Fruit fly (Drosophila melanogaster) whole organism, embryonic: ENCODE data around the gene Spn38F.
A peak's percentile ranks its signal among the peaks of the same experiment; 100 is the strongest.

Experiments
- Awh ChIP-seq: fragments of 200-800 bp; sonication (Bioruptor generic); IDR thresholded peaks from 2 replicates; pipeline ENCODE4, ENCODE4 v1.3.6; 2022; ENCODE audit warnings: missing biosample characterization, missing genetic modification characterization
- B-H2 ChIP-seq: fragments of 200-800 bp; sonication (Bioruptor generic); optimal IDR thresholded peaks from 2 replicates; lab custom pipeline; 2018; ENCODE audit warnings: missing biosample characterization, mild to moderate bottlenecking, missing genetic modification characterization
- BtbVII ChIP-seq: fragments of 200-800 bp; sonication (Bioruptor generic); optimal IDR thresholded peaks from 3 replicates; lab custom pipeline; 2017; ENCODE audit warnings: missing biosample characterization, mild to moderate bottlenecking, missing genetic modification characterization
- CG10147 ChIP-seq: fragments of 200-800 bp; sonication (Bioruptor generic); optimal IDR thresholded peaks from 2 replicates; lab custom pipeline; 2019; ENCODE audit warnings: missing biosample characterization, mild to moderate bottlenecking, missing genetic modification characterization, moderate library complexity
- CG10366 ChIP-seq: fragments of 200-800 bp; sonication (Bioruptor generic); IDR thresholded peaks from 2 replicates; pipeline ENCODE4 v1.3.6; 2022; ENCODE audit warnings: missing biosample characterization, missing genetic modification characterization
- CG10431 ChIP-seq: fragments of 200-800 bp; sonication (Bioruptor generic); optimal IDR thresholded peaks from 3 replicates; lab custom pipeline; 2018; ENCODE audit warnings: missing biosample characterization, mild to moderate bottlenecking, missing genetic modification characterization
- CG12744 ChIP-seq: fragments of 200-800 bp; sonication (Bioruptor generic); optimal IDR thresholded peaks from 2 replicates; lab custom pipeline; 2016; ENCODE audit warnings: missing biosample characterization, missing genetic modification characterization
- CG13287 ChIP-seq: fragments of 200-800 bp; sonication (Bioruptor generic); IDR thresholded peaks from 2 replicates; pipeline ENCODE4 v1.3.6; 2022; ENCODE audit warnings: missing biosample characterization, missing genetic modification characterization; ENCODE audit not compliant: partially characterized antibody
- CG13296 ChIP-seq: fragments of 200-800 bp; sonication (Bioruptor generic); optimal IDR thresholded peaks from 3 replicates; lab custom pipeline; 2018; ENCODE audit warnings: missing biosample characterization, mild to moderate bottlenecking, missing genetic modification characterization
- CG15073 ChIP-seq: fragments of 200-800 bp; sonication (Bioruptor generic); optimal IDR thresholded peaks from 2 replicates; lab custom pipeline; 2016; ENCODE audit warnings: missing biosample characterization, missing genetic modification characterization
- CG15269 ChIP-seq: fragments of 200-800 bp; sonication (Bioruptor generic); optimal IDR thresholded peaks from 2 replicates; lab custom pipeline; 2018; ENCODE audit warnings: missing biosample characterization, mild to moderate bottlenecking, missing genetic modification characterization, moderate library complexity
- CG15514 ChIP-seq: fragments of 200-800 bp; sonication (Bioruptor generic); optimal IDR thresholded peaks from 3 replicates; lab custom pipeline; 2017; ENCODE audit warnings: missing biosample characterization, missing genetic modification characterization, mild to moderate bottlenecking, moderate library complexity, missing genetic modification reagents
- CG1602 ChIP-seq: fragments of 200-800 bp; sonication (Bioruptor generic); optimal IDR thresholded peaks from 3 replicates; lab custom pipeline; 2016; ENCODE audit warnings: missing biosample characterization, missing genetic modification characterization
- CG18764 ChIP-seq: fragments of 200-800 bp; sonication (Bioruptor generic); optimal IDR thresholded peaks from 3 replicates; lab custom pipeline; 2016; ENCODE audit warnings: missing biosample characterization, missing genetic modification characterization
- CG2120 ChIP-seq: fragments of 200-800 bp; sonication (Bioruptor generic); optimal IDR thresholded peaks from 3 replicates; lab custom pipeline; 2016; ENCODE audit warnings: missing biosample characterization, missing genetic modification characterization
- CG31224 ChIP-seq: fragments of 200-800 bp; sonication (Bioruptor generic); IDR thresholded peaks from 2 replicates; pipeline ENCODE4 v1.3.6; 2022; ENCODE audit warnings: missing biosample characterization, missing genetic modification characterization
- CG33213 ChIP-seq: fragments of 200-800 bp; sonication (Bioruptor generic); optimal IDR thresholded peaks from 3 replicates; lab custom pipeline; 2016; ENCODE audit warnings: missing biosample characterization, missing genetic modification characterization
- CG34224 ChIP-seq: fragments of 200-800 bp; sonication (Bioruptor generic); IDR thresholded peaks from 3 replicates; pipeline ENCODE4 v1.3.6; 2022; ENCODE audit warnings: missing biosample characterization, missing genetic modification characterization; ENCODE audit not compliant: partially characterized antibody
- CG3847 ChIP-seq: fragments of 200-800 bp; sonication (Bioruptor generic); IDR thresholded peaks from 2 replicates; pipeline ENCODE4 v1.3.6; 2022; ENCODE audit warnings: missing biosample characterization, missing genetic modification characterization
- CG4707 ChIP-seq: fragments of 200-800 bp; sonication (Bioruptor generic); optimal IDR thresholded peaks from 2 replicates; lab custom pipeline; 2018; ENCODE audit warnings: missing biosample characterization, mild to moderate bottlenecking, missing genetic modification characterization, moderate library complexity
- CG8765 ChIP-seq: fragments of 200-800 bp; sonication (Bioruptor generic); IDR thresholded peaks from 2 replicates; pipeline ENCODE4 v1.3.6; 2022; ENCODE audit warnings: missing biosample characterization, missing genetic modification characterization
- CG8944 ChIP-seq: fragments of 200-800 bp; sonication (Bioruptor generic); optimal IDR thresholded peaks from 3 replicates; lab custom pipeline; 2016; ENCODE audit warnings: missing biosample characterization, missing genetic modification characterization
- Drgx ChIP-seq: fragments of 200-800 bp; sonication (Bioruptor generic); IDR thresholded peaks from 2 replicates; pipeline ENCODE4 v1.3.6; 2022; ENCODE audit warnings: missing biosample characterization, missing genetic modification characterization
- Ets97D ChIP-seq: fragments of 200-800 bp; sonication (Bioruptor generic); optimal IDR thresholded peaks from 3 replicates; lab custom pipeline; 2016; ENCODE audit warnings: missing biosample characterization, missing genetic modification characterization
- Fer2 ChIP-seq: fragments of 200-800 bp; sonication (Bioruptor generic); optimal IDR thresholded peaks from 2 replicates; lab custom pipeline; 2018; ENCODE audit warnings: missing biosample characterization, mild to moderate bottlenecking, missing genetic modification characterization, moderate library complexity
- HLH4C ChIP-seq: fragments of 200-800 bp; sonication (Bioruptor generic); IDR thresholded peaks from 3 replicates; pipeline ENCODE4 v1.3.6; 2022; ENCODE audit warnings: missing biosample characterization, missing genetic modification characterization; ENCODE audit not compliant: partially characterized antibody
- Hey ChIP-seq: fragments of 200-800 bp; sonication (Bioruptor generic); optimal IDR thresholded peaks from 3 replicates; lab custom pipeline; 2018; ENCODE audit warnings: missing biosample characterization, mild to moderate bottlenecking, missing genetic modification characterization
- HmgD ChIP-seq: fragments of 200-800 bp; sonication (Bioruptor generic); optimal IDR thresholded peaks from 3 replicates; lab custom pipeline; 2016; ENCODE audit warnings: missing biosample characterization, missing genetic modification characterization
- Hmr ChIP-seq: fragments of 200-800 bp; sonication (Bioruptor generic); optimal IDR thresholded peaks from 3 replicates; lab custom pipeline; 2017; ENCODE audit warnings: mild to moderate bottlenecking, missing biosample characterization, missing genetic modification reagents, missing genetic modification characterization
- MTF-1 ChIP-seq: fragments of 200-800 bp; sonication (Bioruptor generic); optimal IDR thresholded peaks from 2 replicates; lab custom pipeline; 2018; ENCODE audit warnings: missing biosample characterization, mild to moderate bottlenecking, missing genetic modification characterization, borderline replicate concordance
- Med ChIP-seq: fragments of 200-800 bp; sonication (Bioruptor generic); peaks from one replicate; lab custom pipeline; 2016; ENCODE audit warnings: missing biosample characterization, missing genetic modification characterization, mild to moderate bottlenecking, inconsistent platforms, moderate library complexity
- Pdp1 ChIP-seq, 2 experiments: fragments of 200-800 bp; sonication (Bioruptor generic); optimal IDR thresholded peaks; 3 replicates each; lab custom pipeline; 2016; ENCODE audit warnings: missing biosample characterization in 2 of 2, missing genetic modification characterization in 2 of 2, mild to moderate bottlenecking in 1 of 2, moderate library complexity in 1 of 2
- Rfx ChIP-seq: fragments of 200-800 bp; sonication (Bioruptor generic); IDR thresholded peaks from 2 replicates; pipeline ENCODE4 v1.3.6; 2022; ENCODE audit warnings: missing biosample characterization, missing genetic modification characterization
- Scr ChIP-seq: fragments of 200-800 bp; sonication (Bioruptor generic); IDR thresholded peaks from 2 replicates; pipeline ENCODE4 v1.3.6; 2022; ENCODE audit warnings: missing biosample characterization, missing genetic modification characterization; ENCODE audit not compliant: partially characterized antibody
- Xbp1 ChIP-seq: fragments of 200-800 bp; sonication (Bioruptor generic); optimal IDR thresholded peaks from 3 replicates; lab custom pipeline; 2016; ENCODE audit warnings: missing biosample characterization, mild to moderate bottlenecking, missing genetic modification characterization
- cwo ChIP-seq: fragments of 200-800 bp; sonication (Bioruptor generic); optimal IDR thresholded peaks from 3 replicates; lab custom pipeline; 2017; ENCODE audit warnings: missing biosample characterization, missing genetic modification characterization, mild to moderate bottlenecking, moderate library complexity, missing genetic modification reagents
- dati ChIP-seq: fragments of 200-800 bp; sonication (Bioruptor generic); IDR thresholded peaks from 2 replicates; pipeline ENCODE4 v1.3.6; 2022; ENCODE audit warnings: missing biosample characterization, missing genetic modification characterization
- disco-r ChIP-seq: fragments of 200-800 bp; sonication (Bioruptor generic); optimal IDR thresholded peaks from 2 replicates; lab custom pipeline; 2016; ENCODE audit warnings: missing biosample characterization, missing genetic modification characterization
- exex ChIP-seq: fragments of 200-800 bp; sonication (Bioruptor generic); optimal IDR thresholded peaks from 4 replicates; lab custom pipeline; 2018; ENCODE audit warnings: missing biosample characterization, mild to moderate bottlenecking, missing genetic modification characterization, moderate library complexity
- gcm2 ChIP-seq: fragments of 200-800 bp; sonication (Bioruptor generic); optimal IDR thresholded peaks from 2 replicates; lab custom pipeline; 2016; ENCODE audit warnings: missing biosample characterization, missing genetic modification characterization
- klu ChIP-seq: fragments of 200-800 bp; sonication (Bioruptor generic); IDR thresholded peaks from 2 replicates; pipeline ENCODE4 v1.3.6; 2022; ENCODE audit warnings: missing biosample characterization, missing genetic modification characterization
- kni ChIP-seq: fragments of 200-800 bp; sonication (Bioruptor generic); optimal IDR thresholded peaks from 3 replicates; lab custom pipeline; 2017; ENCODE audit warnings: mild to moderate bottlenecking, missing biosample characterization, missing genetic modification reagents, missing genetic modification characterization
- pho ChIP-seq: fragments of 200-800 bp; sonication (Bioruptor generic); optimal IDR thresholded peaks from 2 replicates; lab custom pipeline; 2016; ENCODE audit warnings: missing biosample characterization, missing genetic modification characterization
- ro ChIP-seq: fragments of 200-800 bp; sonication (Bioruptor generic); IDR thresholded peaks from 2 replicates; pipeline ENCODE4 v1.3.6; 2022; ENCODE audit warnings: missing biosample characterization, missing genetic modification characterization
- slbo ChIP-seq: fragments of 200-800 bp; sonication (Bioruptor generic); IDR thresholded peaks from 2 replicates; pipeline ENCODE4 v1.3.6; 2022; ENCODE audit warnings: missing biosample characterization, missing genetic modification characterization
- sna ChIP-seq: fragments of 200-800 bp; sonication (Bioruptor generic); IDR thresholded peaks from 2 replicates; pipeline ENCODE4 v1.3.6; 2022; ENCODE audit warnings: missing biosample characterization, missing genetic modification characterization; ENCODE audit not compliant: partially characterized antibody
- tna ChIP-seq: fragments of 200-800 bp; sonication (Bioruptor generic); IDR thresholded peaks from 2 replicates; pipeline ENCODE4 v1.3.6; 2022; ENCODE audit warnings: missing biosample characterization, missing genetic modification characterization; ENCODE audit not compliant: partially characterized antibody
- wor ChIP-seq: fragments of 200-800 bp; sonication (Bioruptor generic); IDR thresholded peaks from 2 replicates; pipeline ENCODE4 v1.3.6; 2022; ENCODE audit warnings: missing biosample characterization, missing genetic modification characterization

The Spn38F gene

dm6 chr2L:20805624-20806339 lies 32.0 kb downstream of the Spn38F start (continued):
- TF ChIP-seq BtbVII (GFP tag; lab: Kevin White, UChicago), result peak; percentile 94
- peak; percentile 91 for TF ChIP-seq klu (GFP tag; lab: Robert Waterston, UW)
- peak; percentile 87 for TF ChIP-seq MTF-1 (GFP tag; lab: Kevin White, UChicago)
- TF ChIP-seq Drgx, result peak; percentile 82
- TF ChIP-seq kni (GFP tag; lab: Kevin White, UChicago), result peak; percentile 5
- peak; percentile 91 for TF ChIP-seq exex (tag; lab: Kevin White, UChicago)
- TF ChIP-seq CG10431 (GFP tag; lab: Kevin White, UChicago), result peak; percentile 77
- TF ChIP-seq wor (GFP tag; lab: Robert Waterston, UW), result peak; percentile 92
- peak; percentile 75 for TF ChIP-seq CG34224 (GFP tag; lab: Robert Waterston, UW)
- TF ChIP-seq HLH4C (GFP tag; lab: Robert Waterston, UW), result peak; percentile 96
- peak; percentile 97 for TF ChIP-seq Hmr (GFP tag; lab: Kevin White, UChicago)
- TF ChIP-seq CG3847, result peak; percentile 95
- peak; percentile 95 for TF ChIP-seq Xbp1
- peak; percentile 36 for TF ChIP-seq disco-r (GFP tag; lab: Kevin White, UChicago)
- peak; percentile 97 for TF ChIP-seq CG15269 (tag; lab: Kevin White, UChicago)
- TF ChIP-seq Ets97D (GFP tag; lab: Kevin White, UChicago), result peak; percentile 48
- TF ChIP-seq CG13296, result peak; percentile 96
- TF ChIP-seq Rfx (GFP tag; lab: Robert Waterston, UW), result peak; percentile 97
- TF ChIP-seq CG18764 (GFP tag; lab: Kevin White, UChicago), result peak; percentile 88
- TF ChIP-seq Pdp1 (GFP tag; optimal IDR thresholded peaks at IDR 0.05; lab: Kevin White, UChicago), result peak; percentile 64 to 83
- peak; percentile 97 for TF ChIP-seq slbo (GFP tag; lab: Robert Waterston, UW)
- peak; percentile 92 for TF ChIP-seq CG15514
- peak; percentile 89 for TF ChIP-seq ro
- TF ChIP-seq CG12744, result peak; percentile 33
- TF ChIP-seq CG1602 (GFP tag; lab: Kevin White, UChicago), result peak; percentile 94
- TF ChIP-seq gcm2 (GFP tag; lab: Kevin White, UChicago), result peak; percentile 83
- TF ChIP-seq CG13287, result peak; percentile 78
- TF ChIP-seq Awh (GFP tag; lab: Robert Waterston, UW), result peak; percentile 93
- TF ChIP-seq CG10366 (GFP tag; lab: Robert Waterston, UW), result peak; percentile 95
- peak; percentile 96 for TF ChIP-seq CG2120 (GFP tag; lab: Kevin White, UChicago)
- peak; percentile 79 for TF ChIP-seq CG4707
- peak; percentile 63 for TF ChIP-seq Hey (tag; lab: Kevin White, UChicago)
- peak; percentile 86 for TF ChIP-seq pho (GFP tag; lab: Kevin White, UChicago)
- peak; percentile 95 for TF ChIP-seq cwo (GFP tag; lab: Kevin White, UChicago)
- TF ChIP-seq CG15073 (GFP tag; lab: Kevin White, UChicago), result peak; percentile 57
- TF ChIP-seq Fer2 (tag; lab: Kevin White, UChicago), result peak; percentile 91
- peak; percentile 92 for TF ChIP-seq CG10147 (GFP tag; lab: Kevin White, UChicago)
- peak; percentile 71 for TF ChIP-seq Scr (GFP tag; lab: Robert Waterston, UW)
- TF ChIP-seq sna (GFP tag; lab: Robert Waterston, UW), result peak; percentile 33; the same call in 1 of the 2 replicates
- peak; percentile 12 for TF ChIP-seq HmgD (GFP tag; lab: Kevin White, UChicago)
- TF ChIP-seq dati (GFP tag; lab: Robert Waterston, UW), result peak; percentile 71
- peak; percentile 88 for TF ChIP-seq CG31224 (GFP tag; lab: Robert Waterston, UW)
- TF ChIP-seq CG8765, result peak; percentile 75
- TF ChIP-seq B-H2, result peak; percentile 81
- TF ChIP-seq tna, result peak; percentile 88
- TF ChIP-seq CG33213 (GFP tag; lab: Kevin White, UChicago), result peak; percentile 6
- TF ChIP-seq CG8944 (GFP tag; lab: Kevin White, UChicago), result peak; percentile 69
- TF ChIP-seq Med (GFP tag; lab: Kevin White, UChicago), result peak; percentile 95
